Worm (Caenorhabditis elegans): ENCODE measurements around the gene nhr-273.

nhr-273 gene

ce11 chrII:4417333-4417732 is 17.8 kb upstream of the nhr-273 start, which contains the start of gene sod-5:
Gene sod-5, plus strand, starts transcription at chrII:4417633.
- TF ChIP-seq pha-4 (tag; optimal IDR thresholded peaks at IDR 0.05) (no peak), pros-1 (tag; optimal IDR thresholded peaks at IDR 0.05) (no peak), T23F11.4 (GFP tag; optimal IDR thresholded peaks at IDR 0.05) (no peak), syd-9 (tag; optimal IDR thresholded peaks at IDR 0.05) (no peak), ets-4 (tag; optimal IDR thresholded peaks at IDR 0.05) (no peak), nhr-11 (tag; optimal IDR thresholded peaks at IDR 0.05) (no peak), ceh-24 (tag; optimal IDR thresholded peaks at IDR 0.05) (no peak)

DNA sequence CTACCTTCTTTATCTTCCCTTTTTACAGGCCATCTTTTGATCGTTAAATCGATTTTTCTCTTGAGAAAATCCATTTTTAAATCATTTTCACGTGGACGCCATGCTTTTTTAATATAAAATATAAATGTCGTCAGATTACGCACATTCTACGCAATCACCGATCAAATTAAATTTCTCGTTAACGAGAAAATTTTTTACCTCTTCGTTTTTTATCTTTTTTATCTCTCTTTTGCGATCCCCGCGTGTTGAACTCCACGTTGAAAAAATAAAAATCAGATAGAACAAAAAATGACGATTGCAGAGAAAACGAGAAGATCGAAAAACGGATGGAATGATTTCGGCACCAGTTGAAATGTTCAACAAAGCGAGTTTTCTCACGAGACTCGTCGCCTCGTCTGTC is 15.1 kb upstream of the nhr-273 start, which contains the start of gene bpnt-1:
Gene bpnt-1 (plus strand): TSS at position 301 of the 400 bp plus-strand sequence.
- TF ChIP-seq odd-2 (tag; optimal IDR thresholded peaks at IDR 0.05) (no peak), ceh-9 (tag; optimal IDR thresholded peaks at IDR 0.05) (no peak), pqm-1 (tag; optimal IDR thresholded peaks at IDR 0.05) (no peak), ceh-19 (GFP tag; optimal IDR thresholded peaks at IDR 0.05) (no peak), elt-2 (tag; optimal IDR thresholded peaks at IDR 0.05) (no peak), ceh-30 (tag; optimal IDR thresholded peaks at IDR 0.05) (no peak), unc-55 (GFP tag; optimal IDR thresholded peaks at IDR 0.05) (no peak), ceh-24 (tag; optimal IDR thresholded peaks at IDR 0.05) (no peak), ceh-14 (tag; optimal IDR thresholded peaks at IDR 0.05) (no peak), K09A11.1 (tag; optimal IDR thresholded peaks at IDR 0.05; ENCODE audit: insufficient read depth) (no peak), tbx-2 (tag; optimal IDR thresholded peaks at IDR 0.05) (no peak), unc-3 (GFP tag; conservative IDR thresholded peaks at IDR 0.05) (no peak), unc-3 (tag; optimal IDR thresholded peaks at IDR 0.05) (no peak), ahr-1 (tag; optimal IDR thresholded peaks at IDR 0.05) (no peak)

- TF ChIP-seq elt-2 (tag; optimal IDR thresholded peaks at IDR 0.05) (peak; percentile 8), pha-2 (tag; optimal IDR thresholded peaks at IDR 0.05) (no peak), hlh-6 (tag; optimal IDR thresholded peaks at IDR 0.05) (no peak)
Measured at ce11 chrII:4424807-4425206, 10.3 kb upstream of the nhr-273 start, which contains the start of the genes dcaf-13 and toe-1. Gene dcaf-13, minus strand, starts transcription at chrII:4424902. Gene toe-1, plus strand, starts transcription at chrII:4425167.

ce11 chrII:4428121-4428520 is 7.0 kb upstream of the nhr-273 start:
- TF ChIP-seq sox-2 (GFP tag; IDR thresholded peaks at IDR 0.05), result no peak
- TF ChIP-seq ceh-14 (tag; optimal IDR thresholded peaks at IDR 0.05), result no peak
- no peak for TF ChIP-seq ceh-31 (tag; optimal IDR thresholded peaks at IDR 0.05)
- TF ChIP-seq ceh-6 (GFP tag; optimal IDR thresholded peaks at IDR 0.05), result no peak
- no peak for TF ChIP-seq madf-2 (tag; optimal IDR thresholded peaks at IDR 0.05)
- TF ChIP-seq ttx-3 (tag; optimal IDR thresholded peaks at IDR 0.05), result no peak
- TF ChIP-seq ama-1 (optimal IDR thresholded peaks at IDR 0.05), result no peak
- TF ChIP-seq fkh-6 (tag; optimal IDR thresholded peaks at IDR 0.05), result no peak
- no peak for TF ChIP-seq nfya-1 (tag; optimal IDR thresholded peaks at IDR 0.05)
- no peak for TF ChIP-seq ets-4 (tag; optimal IDR thresholded peaks at IDR 0.05)
- TF ChIP-seq pha-4 (tag; optimal IDR thresholded peaks at IDR 0.05), result no peak
- no peak for TF ChIP-seq zip-5 (tag; optimal IDR thresholded peaks at IDR 0.05)

DNA sequence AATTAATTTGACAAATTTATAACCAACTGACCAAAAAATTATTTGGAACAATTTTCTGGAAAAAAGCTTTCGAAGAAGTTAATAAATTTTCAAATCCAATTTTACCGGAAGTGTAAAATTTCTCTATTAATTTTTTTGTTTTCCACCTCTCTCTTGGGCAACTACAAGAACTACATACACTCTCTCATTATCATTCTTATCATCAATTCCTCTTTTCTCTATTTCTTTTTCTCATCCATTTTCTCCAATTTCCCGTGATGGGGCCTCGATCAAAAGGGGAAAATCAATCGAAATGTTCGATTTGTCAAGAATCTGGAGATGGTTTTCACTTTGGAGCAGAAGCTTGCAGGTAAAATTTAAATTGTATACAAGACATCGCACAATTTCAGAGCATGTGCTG is 2.0 kb upstream of the nhr-273 start, which contains the start of gene nhr-109:
Gene nhr-109 (plus strand): TSS at position 222 of the 400 bp plus-strand sequence.
- TF ChIP-seq unc-42 (tag; optimal IDR thresholded peaks at IDR 0.05), result no peak
- TF ChIP-seq T23F11.4 (GFP tag; optimal IDR thresholded peaks at IDR 0.05), result no peak

- TF ChIP-seq ceh-2 (tag; optimal IDR thresholded peaks at IDR 0.05) (no peak), pha-4 (tag; optimal IDR thresholded peaks at IDR 0.05) (no peak), ref-2 (tag; optimal IDR thresholded peaks at IDR 0.05) (no peak), ets-4 (tag; optimal IDR thresholded peaks at IDR 0.05) (no peak), fax-1 (tag; optimal IDR thresholded peaks at IDR 0.05) (no peak), hlh-30 (tag; optimal IDR thresholded peaks at IDR 0.05; ENCODE audit: insufficient read depth) (no peak), zip-5 (tag; optimal IDR thresholded peaks at IDR 0.05) (no peak)
Measured at ce11 chrII:4434278-4434677, 822 bp upstream of the nhr-273 start.

Measured in whole organism, late embryonic.